Worm (Caenorhabditis elegans) whole organism, L1 larva: ENCODE data around the gene pgl-2.

ENCODE experiments used
- egl-27 ChIP-seq, 2 experiments: fragments of 150-350 bp in 1 of 2; sonication (generic microtip); optimal IDR thresholded peaks; 3 replicates each; lab custom pipeline; 2017 to 2018; ENCODE audit warnings: missing biosample characterization in 2 of 2, missing genetic modification characterization in 2 of 2, missing genetic modification reagents in 2 of 2
- elt-2 ChIP-seq: sonication (generic microtip); optimal IDR thresholded peaks from 2 replicates; lab custom pipeline; 2016; ENCODE audit warnings: missing genetic modification characterization, mild to moderate bottlenecking, inconsistent platforms, missing compliant biosample characterization, missing genetic modification reagents
- fkh-10 ChIP-seq: sonication (generic microtip); optimal IDR thresholded peaks from 2 replicates; lab custom pipeline; 2017; ENCODE audit warnings: missing biosample characterization, missing genetic modification reagents, missing genetic modification characterization
- fos-1 ChIP-seq: fragments of 150-350 bp; optimal IDR thresholded peaks from 2 replicates; lab custom pipeline; 2014; ENCODE audit warnings: missing biosample characterization, missing genetic modification characterization
- grh-1 ChIP-seq: fragments of 200-800 bp; sonication (Bioruptor generic); IDR thresholded peaks from 2 replicates; pipeline ENCODE4 v1.3.6; 2022; ENCODE audit warnings: missing genetic modification reagents, missing genetic modification characterization, missing compliant biosample characterization
- lin-15B ChIP-seq: fragments of 150-350 bp; sonication (generic microtip); optimal IDR thresholded peaks from 3 replicates; lab custom pipeline; 2014; ENCODE audit warnings: missing biosample characterization, missing genetic modification characterization
- lin-39 ChIP-seq: fragments of 150-350 bp; optimal IDR thresholded peaks from 2 replicates; lab custom pipeline; 2014; ENCODE audit warnings: missing biosample characterization, missing genetic modification reagents, missing genetic modification characterization
- mdl-1 ChIP-seq, 2 experiments: fragments of 150-350 bp; optimal IDR thresholded peaks; 2 replicates each; lab custom pipeline; 2014 to 2017; ENCODE audit warnings: missing biosample characterization in 2 of 2, missing genetic modification characterization in 2 of 2, inconsistent platforms in 1 of 2
- nhr-12 ChIP-seq: sonication (generic microtip); optimal IDR thresholded peaks from 2 replicates; lab custom pipeline; 2017; ENCODE audit warnings: missing biosample characterization, missing genetic modification characterization
- pqm-1 ChIP-seq: sonication (generic microtip); optimal IDR thresholded peaks from 3 replicates; lab custom pipeline; 2017; ENCODE audit warnings: missing biosample characterization, missing genetic modification characterization
- zip-4 ChIP-seq: fragments of 200-800 bp; sonication (Bioruptor generic); optimal IDR thresholded peaks from 2 replicates; lab custom pipeline; 2018; ENCODE audit warnings: mild to moderate bottlenecking, missing genetic modification characterization, moderate library complexity, missing compliant biosample characterization
- ztf-11 ChIP-seq, 2 experiments: sonication (generic microtip); optimal IDR thresholded peaks; 2 replicates each; lab custom pipeline; 2016 to 2017; ENCODE audit warnings: missing genetic modification characterization in 2 of 2, missing biosample characterization in 1 of 2, missing compliant biosample characterization in 1 of 2
- ztf-4 ChIP-seq: fragments of 150-350 bp; optimal IDR thresholded peaks from 2 replicates; lab custom pipeline; 2014; ENCODE audit warnings: missing biosample characterization, missing genetic modification characterization

ce11 chrIII:8628405-8628982 is 46.7 kb downstream of the pgl-2 start, which contains the start of the genes polk-1 and gpr-1:
- TF ChIP-seq lin-15B (tag; lab: Kevin White, UChicago) (peak; percentile 36), mdl-1 (tag; optimal IDR thresholded peaks at IDR 0.05; lab: Kevin White, UChicago) (no peak), fkh-10 (GFP tag; lab: Kevin White, UChicago) (no peak), ztf-4 (tag; lab: Kevin White, UChicago) (no peak), zip-4 (GFP tag; lab: Kevin White, UChicago) (no peak), pqm-1 (no peak), elt-2 (tag; lab: Kevin White, UChicago) (no peak), lin-39 (tag; lab: Kevin White, UChicago) (no peak), fos-1 (tag; lab: Kevin White, UChicago) (no peak), grh-1 (no peak), nhr-12 (tag; lab: Kevin White, UChicago) (no peak), egl-27 (tag; optimal IDR thresholded peaks at IDR 0.05; lab: Kevin White, UChicago) (no peak), ztf-11 (tag; optimal IDR thresholded peaks at IDR 0.05; lab: Kevin White, UChicago) (no peak)
